Worm (Caenorhabditis elegans) whole organism, mixed stage, embryonic: ENCODE results near the gene C33D3.4.

Experiments used
- lin-13 ChIP-seq: fragments of 150-350 bp; optimal IDR thresholded peaks from 2 replicates; lab custom pipeline; 2014; ENCODE audit warnings: missing biosample characterization, missing genetic modification characterization
- lin-32 ChIP-seq: fragments of 200-800 bp; sonication (Bioruptor generic); optimal IDR thresholded peaks from 2 replicates; lab custom pipeline; 2018; ENCODE audit warnings: mild to moderate bottlenecking, missing genetic modification characterization, missing compliant biosample characterization
- lsy-2 ChIP-seq: fragments of 150-350 bp; optimal IDR thresholded peaks from 2 replicates; lab custom pipeline; 2014; ENCODE audit warnings: missing biosample characterization, missing genetic modification characterization
- mab-5 ChIP-seq: fragments of 150-350 bp; optimal IDR thresholded peaks from 2 replicates; lab custom pipeline; 2014; ENCODE audit warnings: missing biosample characterization, missing genetic modification characterization
- mls-2 ChIP-seq: sonication (generic microtip); optimal IDR thresholded peaks from 2 replicates; lab custom pipeline; 2016; ENCODE audit warnings: mild to moderate bottlenecking, missing genetic modification characterization, moderate library complexity, missing compliant biosample characterization
- nhr-237 ChIP-seq: fragments of 150-350 bp; optimal IDR thresholded peaks from 2 replicates; lab custom pipeline; 2014; ENCODE audit warnings: missing biosample characterization, missing genetic modification characterization
- nhr-76 ChIP-seq: sonication (generic microtip); optimal IDR thresholded peaks from 2 replicates; lab custom pipeline; 2017; ENCODE audit warnings: missing biosample characterization, missing genetic modification characterization
- pha-4 ChIP-seq: fragments of 150-350 bp; optimal IDR thresholded peaks from 2 replicates; lab custom pipeline; 2018; ENCODE audit warnings: missing biosample characterization, missing genetic modification reagents, missing genetic modification characterization
- unc-62 ChIP-seq: fragments of 150-350 bp; optimal IDR thresholded peaks from 2 replicates; lab custom pipeline; 2014; ENCODE audit warnings: missing biosample characterization, missing genetic modification reagents, missing genetic modification characterization
- ztf-11 ChIP-seq: fragments of 150-350 bp; optimal IDR thresholded peaks from 2 replicates; lab custom pipeline; 2014; ENCODE audit warnings: missing biosample characterization, missing genetic modification characterization

DNA sequence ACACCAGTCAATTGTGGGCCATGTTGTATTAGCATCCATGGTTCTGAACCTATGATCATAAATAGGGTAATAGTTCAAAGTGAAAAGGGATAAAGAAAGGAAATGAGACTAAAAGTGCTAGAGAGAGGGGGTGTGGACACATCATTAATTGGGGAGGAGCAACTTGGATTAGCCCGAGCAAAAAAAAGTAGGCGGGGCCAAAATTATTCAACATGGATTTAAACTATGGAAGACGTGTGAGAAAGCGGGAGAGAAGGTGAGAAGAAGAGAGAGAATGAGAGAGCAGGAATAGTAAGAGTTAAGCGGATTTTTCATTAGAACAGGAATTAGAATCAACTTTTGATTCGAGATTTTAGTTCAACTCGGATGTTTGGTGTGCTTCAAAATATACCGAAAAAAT lies 25.3 kb upstream of the C33D3.4 start, which contains the start of gene C39B10.1:
- no peak for TF ChIP-seq lin-32 (GFP tag; lab: Kevin White, UChicago)
- TF ChIP-seq nhr-76 (tag; lab: Kevin White, UChicago): no peak
- TF ChIP-seq unc-62: no peak
- TF ChIP-seq lin-13: no peak
- TF ChIP-seq ztf-11 (tag; lab: Kevin White, UChicago): no peak
- no peak for TF ChIP-seq nhr-237 (tag; lab: Kevin White, UChicago)
- no peak for TF ChIP-seq lsy-2 (tag; lab: Kevin White, UChicago)
- no peak for TF ChIP-seq mab-5 (tag; lab: Kevin White, UChicago)
- TF ChIP-seq mls-2 (tag; lab: Kevin White, UChicago): no peak
- no peak for TF ChIP-seq pha-4 (tag; lab: Kevin White, UChicago)
